Worm (Caenorhabditis elegans) whole organism, early embryonic: ENCODE measurements around the gene rip-1.

Source experiments
- aly-1 ChIP-seq: sonication (generic microtip); optimal IDR thresholded peaks from 2 replicates; lab custom pipeline; 2016; ENCODE audit warnings: missing genetic modification characterization, missing compliant biosample characterization
- ama-1 ChIP-seq: fragments of 150-350 bp; optimal IDR thresholded peaks from 2 replicates; lab custom pipeline; 2014
- ets-7 ChIP-seq: sonication (generic microtip); optimal IDR thresholded peaks from 2 replicates; lab custom pipeline; 2016; ENCODE audit warnings: missing genotype, missing genetic modification characterization, missing compliant biosample characterization
- hmg-4 ChIP-seq: fragments of 200-800 bp; sonication (Bioruptor generic); optimal IDR thresholded peaks from 2 replicates; lab custom pipeline; 2018; ENCODE audit warnings: mild to moderate bottlenecking, missing genetic modification characterization, missing compliant biosample characterization
- hnd-1 ChIP-seq: sonication (generic microtip); optimal IDR thresholded peaks from 2 replicates; lab custom pipeline; 2016; ENCODE audit warnings: missing genetic modification characterization, missing compliant biosample characterization
- scrt-1 ChIP-seq: fragments of 200-800 bp; sonication (Bioruptor generic); IDR thresholded peaks from 2 replicates; pipeline ENCODE4 v1.3.6; 2022; ENCODE audit warnings: missing genetic modification characterization, missing compliant biosample characterization
- tbx-11 ChIP-seq: fragments of 200-800 bp; sonication (Bioruptor generic); IDR thresholded peaks from 2 replicates; pipeline ENCODE4 v1.3.6; 2022; ENCODE audit warnings: missing genetic modification characterization, missing compliant biosample characterization
- tbx-37 ChIP-seq: fragments of 200-800 bp; sonication (Bioruptor generic); conservative IDR thresholded peaks from 2 replicates; pipeline ENCODE4 v1.3.6; 2022; ENCODE audit warnings: missing genetic modification reagents, missing genetic modification characterization, missing compliant biosample characterization
- tra-4 ChIP-seq: sonication (generic microtip); optimal IDR thresholded peaks from 2 replicates; lab custom pipeline; 2017; ENCODE audit warnings: missing genetic modification characterization, missing compliant biosample characterization

DNA sequence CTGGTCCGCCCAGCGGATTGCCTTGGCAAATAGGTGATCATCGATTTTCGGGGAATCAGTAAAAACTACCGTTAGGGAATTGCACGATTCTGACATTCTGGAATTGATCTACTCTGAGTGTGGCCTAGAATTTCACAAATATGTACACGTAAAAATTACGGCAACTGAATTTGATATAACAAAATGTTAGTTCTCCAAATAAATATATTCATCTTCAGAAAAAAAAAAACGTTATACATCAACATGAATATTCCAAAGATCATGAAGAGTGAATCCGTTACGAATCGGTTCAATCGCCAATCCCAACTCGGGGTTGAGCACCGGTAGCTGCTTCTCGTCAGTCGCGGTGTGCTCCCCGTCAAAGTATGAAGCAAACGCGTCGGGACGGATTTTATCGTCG, at the start of gene rip-1:
- no peak for TF ChIP-seq scrt-1
- no peak for TF ChIP-seq ama-1 (lab: Kevin White, UChicago)
- TF ChIP-seq tbx-11 (GFP tag; lab: Robert Waterston, UW) = no peak
- TF ChIP-seq hnd-1 (tag; lab: Kevin White, UChicago) = no peak
- TF ChIP-seq aly-1 (tag; lab: Kevin White, UChicago) = no peak
- TF ChIP-seq tra-4 (tag; lab: Kevin White, UChicago) = no peak
- no peak for TF ChIP-seq hmg-4
- no peak for TF ChIP-seq ets-7 (tag; lab: Kevin White, UChicago)
- no peak for TF ChIP-seq tbx-37 (GFP tag; lab: Robert Waterston, UW)
